Worm (Caenorhabditis elegans) whole organism, early embryonic: ENCODE results near the gene srsx-40.

Experiments used
- F13C5.2 ChIP-seq: sonication (generic microtip); optimal IDR thresholded peaks from 2 replicates; lab custom pipeline; 2017; ENCODE audit warnings: mild to moderate bottlenecking, missing genetic modification characterization, inconsistent platforms, missing compliant biosample characterization
- aly-1 ChIP-seq: sonication (generic microtip); optimal IDR thresholded peaks from 2 replicates; lab custom pipeline; 2016; ENCODE audit warnings: missing genetic modification characterization, missing compliant biosample characterization
- ama-1 ChIP-seq: fragments of 150-350 bp; optimal IDR thresholded peaks from 2 replicates; lab custom pipeline; 2014
- ceh-13 ChIP-seq: fragments of 200-800 bp; sonication (Bioruptor generic); optimal IDR thresholded peaks from 2 replicates; lab custom pipeline; 2018; ENCODE audit warnings: mild to moderate bottlenecking, missing genetic modification characterization, missing compliant biosample characterization
- flt-1 ChIP-seq: fragments of 200-800 bp; sonication (Bioruptor generic); IDR thresholded peaks from 2 replicates; pipeline ENCODE4 v1.3.6; 2022; ENCODE audit warnings: missing genetic modification characterization, missing compliant biosample characterization
- hmbx-1 ChIP-seq: sonication (generic microtip); optimal IDR thresholded peaks from 2 replicates; lab custom pipeline; 2016; ENCODE audit warnings: mild to moderate bottlenecking, missing genetic modification characterization, missing compliant biosample characterization
- hmg-4 ChIP-seq: fragments of 200-800 bp; sonication (Bioruptor generic); optimal IDR thresholded peaks from 2 replicates; lab custom pipeline; 2018; ENCODE audit warnings: mild to moderate bottlenecking, missing genetic modification characterization, missing compliant biosample characterization
- hnd-1 ChIP-seq: sonication (generic microtip); optimal IDR thresholded peaks from 2 replicates; lab custom pipeline; 2016; ENCODE audit warnings: missing genetic modification characterization, missing compliant biosample characterization
- pes-1 ChIP-seq: fragments of 200-800 bp; sonication (Bioruptor generic); IDR thresholded peaks from 2 replicates; pipeline ENCODE4 v1.3.6; 2022; ENCODE audit warnings: missing genetic modification reagents, missing genetic modification characterization, missing compliant biosample characterization
- tbx-11 ChIP-seq: fragments of 200-800 bp; sonication (Bioruptor generic); IDR thresholded peaks from 2 replicates; pipeline ENCODE4 v1.3.6; 2022; ENCODE audit warnings: missing genetic modification characterization, missing compliant biosample characterization
- tbx-37 ChIP-seq: fragments of 200-800 bp; sonication (Bioruptor generic); conservative IDR thresholded peaks from 2 replicates; pipeline ENCODE4 v1.3.6; 2022; ENCODE audit warnings: missing genetic modification reagents, missing genetic modification characterization, missing compliant biosample characterization

DNA sequence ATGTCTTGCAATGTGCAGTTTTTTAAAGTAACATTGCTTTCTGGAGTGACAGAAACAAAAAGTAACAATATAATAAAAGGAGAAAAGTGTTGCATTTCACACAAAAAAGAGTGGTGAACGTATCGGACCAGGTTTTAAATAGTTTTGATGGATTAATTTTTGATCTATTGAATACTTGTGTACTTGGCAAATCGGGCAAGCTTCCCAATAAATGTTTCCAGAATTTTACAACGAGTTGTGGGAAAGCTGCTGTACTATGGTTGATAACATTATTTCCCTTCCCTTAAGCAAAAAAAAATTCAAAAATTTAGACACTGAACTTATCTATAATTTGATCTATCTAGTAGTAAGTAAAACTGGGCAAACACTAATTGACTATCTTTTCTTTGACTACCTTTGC, 10.0 kb downstream of the srsx-40 start, which contains the start of gene C12D5.10:
- TF ChIP-seq ama-1 (no peak), hnd-1 (no peak), flt-1 (no peak), tbx-11 (GFP tag; lab: Robert Waterston, UW) (no peak), F13C5.2 (tag; lab: Kevin White, UChicago) (no peak), ceh-13 (GFP tag; lab: Kevin White, UChicago) (no peak), aly-1 (no peak), pes-1 (GFP tag; lab: Robert Waterston, UW) (no peak), hmg-4 (GFP tag; lab: Kevin White, UChicago) (no peak), tbx-37 (GFP tag; lab: Robert Waterston, UW) (no peak), hmbx-1 (no peak)
